Fruit fly (Drosophila melanogaster): Measurements from ENCODE around the gene lmgB.
A peak's percentile ranks its signal among the peaks of the same experiment; 100 is the strongest.

lmgB gene

dm6 chr2L:8541469-8542233 is 13.2 kb upstream of the lmgB start, which contains the start of gene Sema1a (continued):
- TF ChIP-seq Xrp1 (GFP tag; IDR thresholded peaks at IDR 0.05) = peak; percentile 74
- peak; percentile 48 for TF ChIP-seq CG12155 (GFP tag; optimal IDR thresholded peaks at IDR 0.05)
- TF ChIP-seq sug (tag; optimal IDR thresholded peaks at IDR 0.05) = peak; percentile 51
- no peak for TF ChIP-seq HLHmδ (GFP tag; optimal IDR thresholded peaks at IDR 0.05)
- peak; percentile 75; the same call in 1 of the 2 replicates for TF ChIP-seq sob (GFP tag; IDR thresholded peaks at IDR 0.05)
- peak; percentile 47 for TF ChIP-seq Atf-2 (GFP tag; optimal IDR thresholded peaks at IDR 0.05)
- no peak for TF ChIP-seq yki (optimal IDR thresholded peaks at IDR 0.05)
- TF ChIP-seq da (GFP tag; optimal IDR thresholded peaks at IDR 0.05) = peak; percentile 25
- peak; percentile 64; the same call in 2 of the 3 replicates for TF ChIP-seq hb (GFP tag; IDR thresholded peaks at IDR 0.05; ENCODE audit: partially characterized antibody)
- peak; percentile 48 for TF ChIP-seq CG4424 (GFP tag; optimal IDR thresholded peaks at IDR 0.05)
- peak; percentile 46; the same call in 1 of the 3 replicates for TF ChIP-seq B-H1 (GFP tag; IDR thresholded peaks at IDR 0.05)
- no peak for TF ChIP-seq maf-S (GFP tag; optimal IDR thresholded peaks at IDR 0.05)
- TF ChIP-seq Sin3A (optimal IDR thresholded peaks at IDR 0.05) = no peak
- TF ChIP-seq CG15514 (GFP tag; optimal IDR thresholded peaks at IDR 0.05) = peak; percentile 46
- no peak for TF ChIP-seq CG15073 (GFP tag; optimal IDR thresholded peaks at IDR 0.05)
- TF ChIP-seq Abd-B (GFP tag; optimal IDR thresholded peaks at IDR 0.05) = peak; percentile 35
- TF ChIP-seq CG9797 (GFP tag; optimal IDR thresholded peaks at IDR 0.05) = no peak
- TF ChIP-seq BEAF-32 (GFP tag; optimal IDR thresholded peaks at IDR 0.05) = no peak
- TF ChIP-seq YL-1 (GFP tag; optimal IDR thresholded peaks at IDR 0.05) = peak; percentile 31
- no peak for TF ChIP-seq CG1832 (GFP tag; optimal IDR thresholded peaks at IDR 0.05)
- TF ChIP-seq unpg (GFP tag; optimal IDR thresholded peaks at IDR 0.05) = peak; percentile 92
- peak; percentile 81 for TF ChIP-seq CG17328 (GFP tag; IDR thresholded peaks at IDR 0.05)
- no peak for TF ChIP-seq CG17568 (GFP tag; optimal IDR thresholded peaks at IDR 0.05)
- TF ChIP-seq lilli (GFP tag; optimal IDR thresholded peaks at IDR 0.05) = peak; percentile 71
- TF ChIP-seq Hsf (GFP tag; optimal IDR thresholded peaks at IDR 0.05) = peak; percentile 86
- TF ChIP-seq bigmax (GFP tag; optimal IDR thresholded peaks at IDR 0.05) = no peak
- TF ChIP-seq gsb-n (tag; optimal IDR thresholded peaks at IDR 0.05) = peak; percentile 64
- TF ChIP-seq CG11695 (GFP tag; IDR thresholded peaks at IDR 0.05) = peak; percentile 58
- no peak for TF ChIP-seq btn (GFP tag; optimal IDR thresholded peaks at IDR 0.05)
- no peak for TF ChIP-seq Trl (optimal IDR thresholded peaks at IDR 0.05)
- TF ChIP-seq Trl (GFP tag; optimal IDR thresholded peaks at IDR 0.05) = peak; percentile 51
- TF ChIP-seq abd-A (tag; optimal IDR thresholded peaks at IDR 0.05) = peak; percentile 11
- no peak for TF ChIP-seq Max (GFP tag; optimal IDR thresholded peaks at IDR 0.05)
- TF ChIP-seq Med (GFP tag) = peak; percentile 90
- peak; percentile 74; the same call in 1 of the 2 replicates for TF ChIP-seq HLH3B (GFP tag; IDR thresholded peaks at IDR 0.05)
- TF ChIP-seq hkb (optimal IDR thresholded peaks at IDR 0.05) = no peak
- peak; percentile 74; the same call in 1 of the 2 replicates for TF ChIP-seq hkb (GFP tag; IDR thresholded peaks at IDR 0.05)
- peak; percentile 25 for TF ChIP-seq CG13894 (tag; optimal IDR thresholded peaks at IDR 0.05)
- peak; percentile 50 for TF ChIP-seq CG7556 (GFP tag; optimal IDR thresholded peaks at IDR 0.05)
- peak; percentile 22 for TF ChIP-seq fu2 (GFP tag; optimal IDR thresholded peaks at IDR 0.05)
- TF ChIP-seq chm (GFP tag; IDR thresholded peaks at IDR 0.05) = peak; percentile 73
- TF ChIP-seq wor (GFP tag; IDR thresholded peaks at IDR 0.05) = no peak
- no peak for TF ChIP-seq D (optimal IDR thresholded peaks at IDR 0.05)
- peak; percentile 18 for TF ChIP-seq D (GFP tag; optimal IDR thresholded peaks at IDR 0.05)
- TF ChIP-seq pnt (GFP tag; optimal IDR thresholded peaks at IDR 0.05) = peak; percentile 43
- no peak for TF ChIP-seq CG18476 (GFP tag; optimal IDR thresholded peaks at IDR 0.05)
- TF ChIP-seq D19B (GFP tag; optimal IDR thresholded peaks at IDR 0.05) = peak; percentile 97
- TF ChIP-seq Pdp1 (GFP tag; optimal IDR thresholded peaks at IDR 0.05) = peak; percentile 64 to 86
- peak in 1 of 3 experiments; percentile 73 for TF ChIP-seq Stat92E (GFP tag; optimal IDR thresholded peaks at IDR 0.05)
- peak; percentile 13 for TF ChIP-seq CG3281 (GFP tag; optimal IDR thresholded peaks at IDR 0.05)
- TF ChIP-seq toy (GFP tag; IDR thresholded peaks at IDR 0.05) = no peak
